Fruit fly (Drosophila melanogaster): ENCODE results near the gene BBS5.

DNA sequence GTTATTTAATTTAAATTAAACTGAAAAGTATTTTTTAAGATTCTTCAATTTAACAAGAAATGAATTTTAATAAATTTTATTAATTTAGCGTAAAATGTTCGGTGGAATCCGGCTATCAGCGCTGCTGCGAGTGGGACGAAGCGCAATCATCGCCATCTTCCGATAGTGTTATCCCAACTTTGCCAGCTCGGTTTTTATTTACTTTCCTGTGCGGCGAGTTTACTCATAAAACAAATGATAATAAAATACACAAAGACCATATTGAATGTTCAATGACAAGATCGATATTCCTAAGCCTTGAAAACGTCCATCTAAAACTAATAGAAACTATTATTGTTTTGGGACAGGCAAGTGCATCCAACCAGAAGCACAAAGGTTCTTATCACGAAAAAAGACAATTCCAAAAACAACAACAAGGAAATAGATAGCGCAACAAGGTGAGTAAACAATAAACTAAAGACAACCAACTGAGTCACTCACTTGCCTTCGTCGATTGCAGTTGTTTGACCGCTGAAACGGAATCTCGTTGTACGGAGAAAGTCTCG is 2.9 kb upstream of the BBS5 start:
- TF ChIP-seq CTCF (optimal IDR thresholded peaks at IDR 0.05) (no peak), CG8478 (optimal IDR thresholded peaks at IDR 0.05) (no peak)
